Worm (Caenorhabditis elegans) whole organism, L2 larva: ENCODE data around the gene viro-2.

Experiments used
- ceh-16 ChIP-seq: fragments of 150-350 bp; optimal IDR thresholded peaks from 2 replicates; lab custom pipeline; 2014; ENCODE audit warnings: missing biosample characterization, missing genetic modification characterization
- lin-39 ChIP-seq: fragments of 150-350 bp; optimal IDR thresholded peaks from 2 replicates; lab custom pipeline; 2014; ENCODE audit warnings: missing biosample characterization, missing genetic modification reagents, missing genetic modification characterization
- lsy-2 ChIP-seq, 2 experiments: fragments of 150-350 bp in 1 of 2; sonication (generic microtip) in 1 of 2; optimal IDR thresholded peaks; 2 replicates each; lab custom pipeline; 2014 to 2017; ENCODE audit warnings: missing biosample characterization in 2 of 2, missing genetic modification characterization in 2 of 2
- snpc-4 ChIP-seq: fragments of 150-350 bp; optimal IDR thresholded peaks from 2 replicates; lab custom pipeline; 2014; ENCODE audit warnings: missing biosample characterization, missing genetic modification characterization
- unc-62 ChIP-seq: fragments of 150-350 bp; optimal IDR thresholded peaks from 2 replicates; lab custom pipeline; 2014; ENCODE audit warnings: missing biosample characterization, missing genetic modification reagents, missing genetic modification characterization
- ztf-11 ChIP-seq: sonication (generic microtip); optimal IDR thresholded peaks from 2 replicates; lab custom pipeline; 2017; ENCODE audit warnings: missing biosample characterization, missing genetic modification characterization

DNA sequence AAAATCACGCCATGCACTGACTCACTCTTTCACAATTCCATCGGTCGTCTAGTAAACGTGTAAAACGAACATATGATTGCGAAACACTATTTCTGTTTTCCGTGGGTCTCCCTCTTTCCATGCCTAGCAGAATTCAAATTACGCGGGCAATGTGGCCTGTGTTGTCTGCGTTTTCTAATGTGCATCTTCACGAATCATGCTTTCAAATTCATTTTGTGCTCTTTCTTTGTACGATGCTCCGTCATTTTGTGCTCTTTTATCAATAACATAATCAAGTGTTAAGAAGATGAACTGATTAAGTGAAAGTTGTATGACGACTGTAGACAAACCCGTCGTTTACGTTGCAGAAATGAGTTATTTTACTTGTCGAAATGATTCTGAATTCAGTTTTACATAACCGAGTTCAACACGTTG is 37.1 kb downstream of the viro-2 start:
- TF ChIP-seq lsy-2 (tag; optimal IDR thresholded peaks at IDR 0.05; lab: Kevin White, UChicago): peak in 1 of 2 experiments; percentile 50
- TF ChIP-seq ztf-11 (tag; lab: Kevin White, UChicago): no peak
- no peak for TF ChIP-seq unc-62
- no peak for TF ChIP-seq lin-39 (tag; lab: Kevin White, UChicago)
- TF ChIP-seq snpc-4 (tag; lab: Kevin White, UChicago): no peak
- TF ChIP-seq ceh-16: no peak
